Worm (Caenorhabditis elegans): ENCODE data around the gene lips-13.

lips-13 gene

DNA sequence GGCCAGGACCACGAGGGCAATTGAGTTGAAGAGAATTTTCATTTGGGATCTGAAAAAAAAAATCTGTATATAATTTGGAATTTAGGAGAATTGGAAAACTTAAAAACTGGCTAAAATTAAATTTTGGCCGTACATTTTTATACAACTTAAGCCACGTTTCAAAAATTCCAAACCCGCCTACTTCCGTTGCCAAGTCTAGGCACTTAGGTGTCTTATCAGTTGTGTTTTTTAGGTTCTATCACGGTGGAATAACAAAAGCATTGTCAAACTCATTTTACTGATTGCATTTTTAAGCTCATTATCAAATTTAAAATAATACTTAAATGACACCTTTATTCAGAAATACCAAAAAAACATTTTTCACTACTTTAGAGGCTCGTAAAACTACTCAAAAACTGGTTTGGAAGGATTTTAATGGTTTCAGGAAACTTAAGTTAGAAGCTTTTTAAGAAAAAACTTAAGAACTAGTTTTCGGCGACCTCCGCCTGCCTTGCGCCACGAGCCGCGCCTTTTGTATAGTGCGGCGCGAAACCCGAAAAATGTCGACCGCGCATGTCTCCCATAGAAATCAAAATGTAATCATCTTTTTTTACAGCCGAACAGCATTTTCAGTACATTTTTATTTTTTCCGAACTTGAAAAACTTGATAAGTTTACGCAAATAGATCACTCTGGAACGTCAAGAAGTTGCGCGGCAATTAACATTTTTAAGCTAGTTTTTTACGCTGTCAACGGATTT, at the start of gene lips-13:
Gene lips-13, minus strand, starts transcription at position 51 of the 738 bp plus-strand sequence.
- no peak for TF ChIP-seq ets-7 (tag; optimal IDR thresholded peaks at IDR 0.05)
- TF ChIP-seq hmg-4 (GFP tag; optimal IDR thresholded peaks at IDR 0.05): no peak
- TF ChIP-seq B0310.2 (tag; optimal IDR thresholded peaks at IDR 0.05): no peak
- TF ChIP-seq aly-1 (tag; optimal IDR thresholded peaks at IDR 0.05): no peak
- TF ChIP-seq scrt-1 (GFP tag; IDR thresholded peaks at IDR 0.05): no peak
- TF ChIP-seq sea-1 (GFP tag; conservative IDR thresholded peaks at IDR 0.05): no peak
- no peak for TF ChIP-seq pes-1 (GFP tag; IDR thresholded peaks at IDR 0.05)
- TF ChIP-seq flt-1 (GFP tag; IDR thresholded peaks at IDR 0.05): no peak
- TF ChIP-seq ceh-36 (tag; optimal IDR thresholded peaks at IDR 0.05): no peak
- no peak for TF ChIP-seq tbx-37 (GFP tag; conservative IDR thresholded peaks at IDR 0.05)
- no peak for TF ChIP-seq hmbx-1 (tag; optimal IDR thresholded peaks at IDR 0.05)
- TF ChIP-seq ama-1 (optimal IDR thresholded peaks at IDR 0.05): no peak
- TF ChIP-seq F13C5.2 (tag; optimal IDR thresholded peaks at IDR 0.05): no peak
- no peak for TF ChIP-seq tbx-11 (GFP tag; IDR thresholded peaks at IDR 0.05)

DNA sequence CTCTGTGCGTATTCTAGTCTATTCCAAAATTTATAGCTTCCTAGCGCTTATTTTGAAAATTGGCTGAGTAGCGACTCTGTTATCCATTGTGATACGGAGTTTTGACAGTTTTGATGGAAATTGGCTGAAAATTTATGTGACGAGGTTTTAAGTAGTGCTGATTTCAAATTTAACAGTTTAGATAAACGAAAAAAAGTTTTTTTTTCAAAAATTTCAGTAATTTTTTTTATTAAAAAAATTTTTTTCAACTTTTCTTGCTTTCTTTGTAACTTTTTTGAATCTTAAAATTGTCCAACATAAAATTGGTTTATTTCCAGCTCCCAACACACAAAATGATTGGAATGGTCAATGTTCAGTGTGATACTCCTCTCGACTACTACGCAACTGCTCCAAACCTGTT, 45.4 kb upstream of the lips-13 start, which contains the start of gene T23F4.2:
Gene T23F4.2, plus strand, starts transcription at position 301 of the 400 bp plus-strand sequence.
- TF ChIP-seq tbx-11 (GFP tag; IDR thresholded peaks at IDR 0.05): no peak

- TF ChIP-seq ama-1 (optimal IDR thresholded peaks at IDR 0.05) (no peak), hnd-1 (tag; optimal IDR thresholded peaks at IDR 0.05) (no peak), B0310.2 (tag; optimal IDR thresholded peaks at IDR 0.05) (no peak)
Measured at ce11 chrII:1159718-1160117, 41.9 kb upstream of the lips-13 start.

ce11 chrII:1157135-1157534, 39.3 kb upstream of the lips-13 start:
- no peak for TF ChIP-seq hnd-1 (tag; optimal IDR thresholded peaks at IDR 0.05)
- TF ChIP-seq ets-7 (tag; optimal IDR thresholded peaks at IDR 0.05): no peak
- no peak for TF ChIP-seq flt-1 (GFP tag; IDR thresholded peaks at IDR 0.05)
- no peak for TF ChIP-seq ceh-36 (tag; optimal IDR thresholded peaks at IDR 0.05)
- TF ChIP-seq hmbx-1 (tag; optimal IDR thresholded peaks at IDR 0.05): no peak
- no peak for TF ChIP-seq aly-1 (tag; optimal IDR thresholded peaks at IDR 0.05)
- TF ChIP-seq F13C5.2 (tag; optimal IDR thresholded peaks at IDR 0.05): no peak
- no peak for TF ChIP-seq sea-1 (GFP tag; conservative IDR thresholded peaks at IDR 0.05)
- no peak for TF ChIP-seq pes-1 (GFP tag; IDR thresholded peaks at IDR 0.05)
- no peak for TF ChIP-seq B0310.2 (tag; optimal IDR thresholded peaks at IDR 0.05)
- no peak for TF ChIP-seq tbx-37 (GFP tag; conservative IDR thresholded peaks at IDR 0.05)
- TF ChIP-seq tra-4 (tag; optimal IDR thresholded peaks at IDR 0.05): no peak
- no peak for TF ChIP-seq ama-1 (optimal IDR thresholded peaks at IDR 0.05)
- no peak for TF ChIP-seq ceh-13 (GFP tag; optimal IDR thresholded peaks at IDR 0.05)
- no peak for TF ChIP-seq scrt-1 (GFP tag; IDR thresholded peaks at IDR 0.05)
- no peak for TF ChIP-seq tbx-11 (GFP tag; IDR thresholded peaks at IDR 0.05)
- TF ChIP-seq hmg-4 (GFP tag; optimal IDR thresholded peaks at IDR 0.05): no peak

ce11 chrII:1153299-1153698, 35.5 kb upstream of the lips-13 start:
- TF ChIP-seq hmbx-1 (tag; optimal IDR thresholded peaks at IDR 0.05) (no peak), hmg-4 (GFP tag; optimal IDR thresholded peaks at IDR 0.05) (no peak), sea-1 (GFP tag; conservative IDR thresholded peaks at IDR 0.05) (no peak), tra-4 (tag; optimal IDR thresholded peaks at IDR 0.05) (no peak), scrt-1 (GFP tag; IDR thresholded peaks at IDR 0.05) (0 out of 2 replicates have a peak, but pooled peaks have one; percentile 13), flt-1 (GFP tag; IDR thresholded peaks at IDR 0.05) (peak; percentile 34; the same call in 1 of the 2 replicates), B0310.2 (tag; optimal IDR thresholded peaks at IDR 0.05) (no peak), tbx-37 (GFP tag; conservative IDR thresholded peaks at IDR 0.05) (no peak)

DNA sequence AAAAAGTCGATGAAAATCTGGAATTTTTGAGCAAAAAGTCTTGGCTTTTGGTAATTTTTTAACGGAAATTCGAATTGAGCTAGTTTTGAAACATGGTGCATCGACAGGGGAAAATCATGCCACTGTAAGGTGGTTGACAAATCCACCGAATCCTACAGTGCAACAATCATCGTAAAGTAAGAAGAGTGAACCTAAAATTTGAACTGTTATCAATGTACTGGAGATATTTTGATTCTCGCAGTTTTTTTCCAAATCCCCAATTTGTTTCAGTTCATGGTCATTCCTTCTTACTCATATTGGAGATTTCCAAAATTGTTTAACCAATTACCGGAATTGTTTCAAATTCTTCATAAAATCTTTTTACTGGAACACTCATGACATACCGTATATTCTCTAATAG, 34.9 kb upstream of the lips-13 start:
- TF ChIP-seq scrt-1 (GFP tag; IDR thresholded peaks at IDR 0.05) (no peak), tra-4 (tag; optimal IDR thresholded peaks at IDR 0.05) (no peak), ama-1 (optimal IDR thresholded peaks at IDR 0.05) (no peak), tbx-11 (GFP tag; IDR thresholded peaks at IDR 0.05) (no peak), aly-1 (tag; optimal IDR thresholded peaks at IDR 0.05) (no peak), ceh-36 (tag; optimal IDR thresholded peaks at IDR 0.05) (no peak), B0310.2 (tag; optimal IDR thresholded peaks at IDR 0.05) (no peak), tbx-37 (GFP tag; conservative IDR thresholded peaks at IDR 0.05) (no peak), flt-1 (GFP tag; IDR thresholded peaks at IDR 0.05) (no peak), hmg-4 (GFP tag; optimal IDR thresholded peaks at IDR 0.05) (no peak), hmbx-1 (tag; optimal IDR thresholded peaks at IDR 0.05) (no peak), F13C5.2 (tag; optimal IDR thresholded peaks at IDR 0.05) (no peak)

- TF ChIP-seq ceh-36 (tag; optimal IDR thresholded peaks at IDR 0.05): no peak
- TF ChIP-seq hmbx-1 (tag; optimal IDR thresholded peaks at IDR 0.05): no peak
Measured at ce11 chrII:1151810-1152209, 34.0 kb upstream of the lips-13 start.

DNA sequence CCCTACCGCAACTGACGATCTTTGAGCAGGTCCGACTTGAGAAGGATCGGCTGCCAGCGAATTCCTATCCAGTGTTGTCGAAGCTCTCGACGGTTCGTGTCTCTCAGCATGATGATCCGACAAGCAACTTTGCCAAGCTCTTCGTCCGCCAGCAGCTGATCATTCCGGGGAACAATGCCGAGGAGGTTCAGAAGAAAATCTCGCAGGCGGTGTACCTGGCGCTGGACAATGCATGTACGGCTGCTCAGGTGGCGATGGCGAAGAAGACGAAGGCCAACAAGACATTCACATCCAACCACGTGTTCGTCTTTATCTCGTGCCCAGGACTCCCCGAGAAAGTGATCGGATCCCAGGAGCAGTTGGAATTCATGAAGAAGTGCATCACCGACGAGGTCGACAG, 31.5 kb upstream of the lips-13 start:
- no peak for TF ChIP-seq ceh-36 (tag; optimal IDR thresholded peaks at IDR 0.05)
- TF ChIP-seq hnd-1 (tag; optimal IDR thresholded peaks at IDR 0.05): no peak
- TF ChIP-seq tbx-11 (GFP tag; IDR thresholded peaks at IDR 0.05): no peak
- TF ChIP-seq sea-1 (GFP tag; conservative IDR thresholded peaks at IDR 0.05): no peak

All from whole organism, early embryonic.